Fruit fly (Drosophila melanogaster) whole organism, prepupa: ENCODE results near the gene dos.

Experiments
- Blimp-1 ChIP-seq: fragments of 200-800 bp; sonication (Bioruptor generic); optimal IDR thresholded peaks from 3 replicates; lab custom pipeline; 2017; ENCODE audit warnings: missing biosample characterization, missing genetic modification characterization, mild to moderate bottlenecking, moderate library complexity, missing genetic modification reagents
- CG10631 ChIP-seq: fragments of 200-800 bp; sonication (Bioruptor generic); optimal IDR thresholded peaks from 2 replicates; lab custom pipeline; 2016; ENCODE audit warnings: missing biosample characterization, missing genetic modification characterization
- CG10669 ChIP-seq: fragments of 200-800 bp; sonication (Bioruptor generic); optimal IDR thresholded peaks from 3 replicates; lab custom pipeline; 2018; ENCODE audit warnings: missing biosample characterization, mild to moderate bottlenecking, missing genetic modification characterization, moderate library complexity
- CG11294 ChIP-seq: fragments of 200-800 bp; sonication (Bioruptor generic); IDR thresholded peaks from 2 replicates; pipeline ENCODE4 v1.3.6; 2022; ENCODE audit warnings: missing biosample characterization, missing genetic modification characterization
- CG11762 ChIP-seq: fragments of 200-800 bp; sonication (Bioruptor generic); optimal IDR thresholded peaks from 3 replicates; lab custom pipeline; 2016; ENCODE audit warnings: missing biosample characterization, missing genetic modification characterization; ENCODE audit not compliant: insufficient read depth
- CG11902 ChIP-seq: fragments of 200-800 bp; sonication (Bioruptor generic); optimal IDR thresholded peaks from 3 replicates; lab custom pipeline; 2016; ENCODE audit warnings: missing biosample characterization, missing genetic modification characterization
- CG15336 ChIP-seq: fragments of 200-800 bp; sonication (Bioruptor generic); IDR thresholded peaks from 2 replicates; pipeline ENCODE4 v1.3.6; 2022; ENCODE audit warnings: missing biosample characterization, missing genetic modification characterization
- CG1621 ChIP-seq: fragments of 200-800 bp; sonication (Bioruptor generic); optimal IDR thresholded peaks from 3 replicates; lab custom pipeline; 2018; ENCODE audit warnings: missing biosample characterization, mild to moderate bottlenecking, missing genetic modification characterization
- CG16779 ChIP-seq: fragments of 200-800 bp; sonication (Bioruptor generic); optimal IDR thresholded peaks from 3 replicates; lab custom pipeline; 2017; ENCODE audit warnings: missing biosample characterization, mild to moderate bottlenecking, missing genetic modification characterization
- CG3032 ChIP-seq: fragments of 200-800 bp; optimal IDR thresholded peaks from 2 replicates; lab custom pipeline; 2019; ENCODE audit warnings: missing biosample characterization, mild to moderate bottlenecking, missing genetic modification characterization, moderate library complexity
- CG31627 ChIP-seq: fragments of 200-800 bp; sonication (Bioruptor generic); optimal IDR thresholded peaks from 3 replicates; lab custom pipeline; 2016; ENCODE audit warnings: missing biosample characterization, missing genetic modification characterization
- CG32006 ChIP-seq: fragments of 200-800 bp; sonication (Bioruptor generic); optimal IDR thresholded peaks from 3 replicates; lab custom pipeline; 2017; ENCODE audit warnings: missing biosample characterization, mild to moderate bottlenecking, missing genetic modification characterization
- CG3919 ChIP-seq: fragments of 200-800 bp; sonication (Bioruptor generic); optimal IDR thresholded peaks from 3 replicates; lab custom pipeline; 2016; ENCODE audit warnings: missing biosample characterization, missing genetic modification characterization
- CG6163 ChIP-seq: fragments of 200-800 bp; sonication (Bioruptor generic); IDR thresholded peaks from 3 replicates; pipeline ENCODE4 v1.3.6; 2022; ENCODE audit warnings: missing biosample characterization, missing genetic modification characterization
- CG6276 ChIP-seq: fragments of 200-800 bp; sonication (Bioruptor generic); optimal IDR thresholded peaks from 2 replicates; lab custom pipeline; 2017; ENCODE audit warnings: missing biosample characterization, mild to moderate bottlenecking, missing genetic modification characterization
- CG6792 ChIP-seq: fragments of 200-800 bp; sonication (Bioruptor generic); optimal IDR thresholded peaks from 3 replicates; lab custom pipeline; 2016; ENCODE audit warnings: missing biosample characterization, missing genetic modification characterization
- CG6808 ChIP-seq: fragments of 200-800 bp; sonication (Bioruptor generic); optimal IDR thresholded peaks from 3 replicates; lab custom pipeline; 2017; ENCODE audit warnings: missing biosample characterization, missing genetic modification characterization, mild to moderate bottlenecking, moderate library complexity, missing genetic modification reagents
- CG7368 ChIP-seq: fragments of 200-800 bp; sonication (Bioruptor generic); optimal IDR thresholded peaks from 3 replicates; lab custom pipeline; 2016; ENCODE audit warnings: missing biosample characterization, missing genetic modification characterization
- CG8319 ChIP-seq: fragments of 200-800 bp; sonication (Bioruptor generic); optimal IDR thresholded peaks from 3 replicates; lab custom pipeline; 2016; ENCODE audit warnings: missing biosample characterization, missing genetic modification characterization
- CG9139 ChIP-seq: fragments of 200-800 bp; sonication (Bioruptor generic); optimal IDR thresholded peaks from 3 replicates; lab custom pipeline; 2017; ENCODE audit warnings: missing biosample characterization, mild to moderate bottlenecking, missing genetic modification characterization
- Eip75B ChIP-seq: fragments of 200-800 bp; sonication (Bioruptor generic); optimal IDR thresholded peaks from 3 replicates; lab custom pipeline; 2016; ENCODE audit warnings: missing biosample characterization, missing genetic modification characterization
- Eip78C ChIP-seq: fragments of 200-800 bp; sonication (Bioruptor generic); peaks from one replicate; lab custom pipeline; 2016; ENCODE audit warnings: missing biosample characterization, missing genetic modification characterization
- Eip93F ChIP-seq: fragments of 200-800 bp; sonication (Bioruptor generic); optimal IDR thresholded peaks from 2 replicates; lab custom pipeline; 2016; ENCODE audit warnings: missing biosample characterization, mild to moderate bottlenecking, missing genetic modification characterization
- Ets21C ChIP-seq: fragments of 200-800 bp; sonication (Bioruptor generic); optimal IDR thresholded peaks from 3 replicates; lab custom pipeline; 2016; ENCODE audit warnings: missing biosample characterization, missing genetic modification characterization
- Gug ChIP-seq: fragments of 200-800 bp; sonication (Bioruptor generic); IDR thresholded peaks from 2 replicates; pipeline ENCODE4 v1.3.6; 2022; ENCODE audit warnings: missing biosample characterization, missing genetic modification characterization
- Hr38 ChIP-seq: sonication (Bioruptor generic); optimal IDR thresholded peaks from 2 replicates; lab custom pipeline; 2016; ENCODE audit warnings: missing biosample characterization, missing genetic modification characterization
- Hr4 ChIP-seq: fragments of 200-800 bp; sonication (Bioruptor generic); optimal IDR thresholded peaks from 3 replicates; lab custom pipeline; 2016; ENCODE audit warnings: missing biosample characterization, missing genetic modification characterization
- Lpt ChIP-seq: fragments of 200-800 bp; sonication (Bioruptor generic); optimal IDR thresholded peaks from 3 replicates; lab custom pipeline; 2016; ENCODE audit warnings: missing biosample characterization, missing genetic modification characterization
- Met ChIP-seq: fragments of 200-800 bp; sonication (Bioruptor generic); optimal IDR thresholded peaks from 3 replicates; lab custom pipeline; 2016; ENCODE audit warnings: missing biosample characterization, missing genetic modification characterization
- OdsH ChIP-seq: fragments of 200-800 bp; sonication (Bioruptor generic); optimal IDR thresholded peaks from 3 replicates; lab custom pipeline; 2016; ENCODE audit warnings: missing biosample characterization, missing genetic modification characterization
- Smox ChIP-seq: fragments of 200-800 bp; sonication (Bioruptor generic); optimal IDR thresholded peaks from 3 replicates; lab custom pipeline; 2016; ENCODE audit warnings: missing biosample characterization, missing genetic modification characterization
- Sox102F ChIP-seq: fragments of 200-800 bp; sonication (Bioruptor generic); optimal IDR thresholded peaks from 2 replicates; lab custom pipeline; 2016; ENCODE audit warnings: missing biosample characterization, mild to moderate bottlenecking, missing genetic modification characterization
- Sox14 ChIP-seq: fragments of 200-800 bp; sonication (Bioruptor generic); optimal IDR thresholded peaks from 3 replicates; lab custom pipeline; 2016; ENCODE audit warnings: missing biosample characterization, missing genetic modification characterization
- Sox15 ChIP-seq: fragments of 200-800 bp; sonication (Bioruptor generic); optimal IDR thresholded peaks from 3 replicates; lab custom pipeline; 2016; ENCODE audit warnings: missing biosample characterization, missing genetic modification characterization
- achi ChIP-seq: fragments of 200-800 bp; sonication (Bioruptor generic); optimal IDR thresholded peaks from 3 replicates; lab custom pipeline; 2016; ENCODE audit warnings: missing biosample characterization, missing genetic modification characterization
- dsx ChIP-seq: fragments of 200-800 bp; optimal IDR thresholded peaks from 3 replicates; lab custom pipeline; 2019; ENCODE audit warnings: missing biosample characterization, mild to moderate bottlenecking, missing genetic modification characterization, moderate library complexity; ENCODE audit not compliant: poor library complexity, severe bottlenecking
- eg ChIP-seq: fragments of 200-800 bp; sonication (Bioruptor generic); IDR thresholded peaks from 3 replicates; pipeline ENCODE4 v1.3.6; 2022; ENCODE audit warnings: missing biosample characterization, missing genetic modification characterization
- esn ChIP-seq: fragments of 200-800 bp; sonication (Bioruptor generic); optimal IDR thresholded peaks from 2 replicates; lab custom pipeline; 2016; ENCODE audit warnings: missing biosample characterization, mild to moderate bottlenecking, missing genetic modification characterization, moderate library complexity
- fd59A ChIP-seq: fragments of 200-800 bp; sonication (Bioruptor generic); optimal IDR thresholded peaks from 2 replicates; lab custom pipeline; 2017; ENCODE audit warnings: missing biosample characterization, mild to moderate bottlenecking, missing genetic modification characterization, missing genetic modification reagents
- fd85E ChIP-seq: fragments of 200-800 bp; sonication (Bioruptor generic); optimal IDR thresholded peaks from 3 replicates; lab custom pipeline; 2016; ENCODE audit warnings: missing biosample characterization, missing genetic modification characterization
- fkh ChIP-seq: fragments of 200-800 bp; sonication (Bioruptor generic); optimal IDR thresholded peaks from 3 replicates; lab custom pipeline; 2017; ENCODE audit warnings: missing biosample characterization, mild to moderate bottlenecking, missing genetic modification characterization, moderate library complexity
- lz ChIP-seq: fragments of 200-800 bp; sonication (Bioruptor generic); optimal IDR thresholded peaks from 3 replicates; lab custom pipeline; 2016; ENCODE audit warnings: missing biosample characterization, missing genetic modification characterization
- net ChIP-seq: fragments of 200-800 bp; sonication (Bioruptor generic); optimal IDR thresholded peaks from 3 replicates; lab custom pipeline; 2016; ENCODE audit warnings: missing biosample characterization, missing genetic modification characterization
- pdm3 ChIP-seq: fragments of 200-800 bp; sonication (Bioruptor generic); optimal IDR thresholded peaks from 3 replicates; lab custom pipeline; 2016; ENCODE audit warnings: missing biosample characterization, missing genetic modification characterization
- salr ChIP-seq, 2 experiments: fragments of 200-800 bp; sonication (Bioruptor generic); optimal IDR thresholded peaks; 3 replicates each; lab custom pipeline; 2016 to 2018; ENCODE audit warnings: missing biosample characterization in 2 of 2, missing genetic modification characterization in 2 of 2, mild to moderate bottlenecking in 1 of 2
- spab ChIP-seq: fragments of 200-800 bp; sonication (Bioruptor generic); optimal IDR thresholded peaks from 2 replicates; lab custom pipeline; 2017; ENCODE audit warnings: missing biosample characterization, mild to moderate bottlenecking, missing genetic modification characterization, missing genetic modification reagents
- ss ChIP-seq, 2 experiments: fragments of 200-800 bp; sonication (Bioruptor generic); optimal IDR thresholded peaks; 2 replicates in 1 of 2; 3 replicates in 1 of 2; lab custom pipeline; 2017 to 2018; ENCODE audit warnings: mild to moderate bottlenecking in 2 of 2, missing biosample characterization in 2 of 2, missing genetic modification characterization in 2 of 2, moderate library complexity in 1 of 2
- svp ChIP-seq: fragments of 200-800 bp; sonication (Bioruptor generic); peaks from one replicate; lab custom pipeline; 2016; ENCODE audit warnings: missing biosample characterization, missing genetic modification characterization
- topi ChIP-seq: fragments of 200-800 bp; sonication (Bioruptor generic); optimal IDR thresholded peaks from 3 replicates; lab custom pipeline; 2016; ENCODE audit warnings: missing biosample characterization, missing genetic modification characterization
- vri ChIP-seq: fragments of 200-800 bp; sonication (Bioruptor generic); optimal IDR thresholded peaks from 3 replicates; lab custom pipeline; 2016; ENCODE audit warnings: missing biosample characterization, mild to moderate bottlenecking, missing genetic modification characterization

dos gene

dm6 chr3L:2589911-2590763 lies 923 bp downstream of the dos start:
- TF ChIP-seq CG11902 (GFP tag; lab: Kevin White, UChicago), result no peak
- no peak for TF ChIP-seq Gug (GFP tag; lab: Robert Waterston, UW)
- peak; percentile 49 for TF ChIP-seq CG3919 (GFP tag; lab: Kevin White, UChicago)
- TF ChIP-seq spab (GFP tag; lab: Kevin White, UChicago), result no peak
- TF ChIP-seq topi, result peak; percentile 37
- TF ChIP-seq CG32006, result peak; percentile 69
- no peak for TF ChIP-seq fd59A (GFP tag; lab: Kevin White, UChicago)
- peak; percentile 49 for TF ChIP-seq svp
- no peak for TF ChIP-seq CG8319 (GFP tag; lab: Kevin White, UChicago)
- TF ChIP-seq Sox15 (GFP tag; lab: Kevin White, UChicago), result no peak
- peak in 1 of 2 experiments; percentile 72 for TF ChIP-seq salr (GFP tag; optimal IDR thresholded peaks at IDR 0.05; lab: Kevin White, UChicago)
- peak; percentile 19 for TF ChIP-seq fd85E (GFP tag; lab: Kevin White, UChicago)
- no peak for TF ChIP-seq vri (GFP tag; lab: Kevin White, UChicago)
- peak; percentile 82 for TF ChIP-seq fkh
- peak; percentile 47 for TF ChIP-seq esn (GFP tag; lab: Kevin White, UChicago)
- TF ChIP-seq Blimp-1 (GFP tag; lab: Kevin White, UChicago), result no peak
- TF ChIP-seq CG16779 (tag; lab: Kevin White, UChicago), result no peak
- peak; percentile 56 for TF ChIP-seq Hr4 (GFP tag; lab: Kevin White, UChicago)
- peak; percentile 31 for TF ChIP-seq lz (GFP tag; lab: Kevin White, UChicago)
- no peak for TF ChIP-seq CG10669 (GFP tag; lab: Kevin White, UChicago)
- TF ChIP-seq CG6276 (GFP tag; lab: Kevin White, UChicago), result peak; percentile 12
- peak; percentile 35 for TF ChIP-seq CG31627
- peak; percentile 49 for TF ChIP-seq Sox102F (GFP tag; lab: Kevin White, UChicago)
- TF ChIP-seq Met, result peak; percentile 31
- no peak for TF ChIP-seq CG3032
- peak; percentile 65 for TF ChIP-seq CG15336 (GFP tag; lab: Robert Waterston, UW)
- TF ChIP-seq OdsH (GFP tag; lab: Kevin White, UChicago), result peak; percentile 64
- TF ChIP-seq CG7368 (GFP tag; lab: Kevin White, UChicago), result peak; percentile 18
- TF ChIP-seq Eip93F (GFP tag; lab: Kevin White, UChicago), result no peak
- peak; percentile 45 for TF ChIP-seq dsx (GFP tag; lab: Kevin White, UChicago)
- peak; percentile 60 for TF ChIP-seq CG10631 (GFP tag; lab: Kevin White, UChicago)
- peak in 1 of 2 experiments; percentile 15 for TF ChIP-seq ss (GFP tag; optimal IDR thresholded peaks at IDR 0.05; lab: Kevin White, UChicago)
- peak; percentile 7 for TF ChIP-seq Smox (GFP tag; lab: Kevin White, UChicago)
- no peak for TF ChIP-seq CG6808
- TF ChIP-seq Sox14 (GFP tag; lab: Kevin White, UChicago), result peak; percentile 4
- peak; percentile 91 for TF ChIP-seq Eip78C (GFP tag; lab: Kevin White, UChicago)
- TF ChIP-seq eg (GFP tag; lab: Robert Waterston, UW), result peak; percentile 46; the same call in 2 of the 3 replicates
- TF ChIP-seq net (GFP tag; lab: Kevin White, UChicago), result peak; percentile 44
- no peak for TF ChIP-seq CG11294 (GFP tag; lab: Robert Waterston, UW)
- peak; percentile 29 for TF ChIP-seq Eip75B (GFP tag; lab: Kevin White, UChicago)
- no peak for TF ChIP-seq CG6792
- peak; percentile 34 for TF ChIP-seq pdm3 (GFP tag; lab: Kevin White, UChicago)
- no peak for TF ChIP-seq CG11762 (GFP tag; lab: Kevin White, UChicago)
- peak; percentile 56 for TF ChIP-seq achi (GFP tag; lab: Kevin White, UChicago)
- peak; percentile 5 for TF ChIP-seq CG9139 (GFP tag; lab: Kevin White, UChicago)
- peak; percentile 4 for TF ChIP-seq Lpt
- TF ChIP-seq CG6163 (GFP tag; lab: Robert Waterston, UW), result no peak
- no peak for TF ChIP-seq CG1621
- TF ChIP-seq Hr38 (GFP tag; lab: Kevin White, UChicago), result no peak
- no peak for TF ChIP-seq Ets21C (GFP tag; lab: Kevin White, UChicago)
